Fruit fly (Drosophila melanogaster) whole organism, wandering third instar larva: Measurements from ENCODE around the gene CG1463.
A peak's percentile ranks its signal among the peaks of the same experiment; 100 is the strongest.

Experiments used
- Abd-B ChIP-seq: fragments of >200 bp; optimal IDR thresholded peaks from 2 replicates; lab custom pipeline; 2017; ENCODE audit warnings: missing biosample characterization, missing genetic modification characterization
- CG32264 ChIP-seq: fragments of 200-800 bp; sonication (Bioruptor generic); optimal IDR thresholded peaks from 2 replicates; lab custom pipeline; 2016; ENCODE audit warnings: missing biosample characterization, missing genetic modification characterization
- CG9705 ChIP-seq: fragments of 200-800 bp; sonication (Bioruptor generic); optimal IDR thresholded peaks from 2 replicates; lab custom pipeline; 2018; ENCODE audit warnings: missing biosample characterization, mild to moderate bottlenecking, missing genetic modification characterization
- CrebA ChIP-seq: fragments of 200-800 bp; sonication (Bioruptor generic); optimal IDR thresholded peaks from 2 replicates; lab custom pipeline; 2016; ENCODE audit warnings: missing biosample characterization, mild to moderate bottlenecking, missing genetic modification characterization, borderline replicate concordance
- Dfd ChIP-seq: fragments of >200 bp; optimal IDR thresholded peaks from 2 replicates; lab custom pipeline; 2017; ENCODE audit warnings: missing biosample characterization, missing genetic modification characterization
- Dif ChIP-seq: fragments of 200-275, 200-300 bp; sonication (Bioruptor generic); optimal IDR thresholded peaks from 2 replicates; lab custom pipeline; 2018; ENCODE audit warnings: missing biosample characterization, missing genetic modification characterization; ENCODE audit not compliant: partially characterized antibody
- GATAd ChIP-seq: sonication (Bioruptor generic); optimal IDR thresholded peaks from 2 replicates; lab custom pipeline; 2016; ENCODE audit warnings: missing biosample characterization, missing genetic modification characterization
- HLH106 ChIP-seq: fragments of 200-800 bp; optimal IDR thresholded peaks from 3 replicates; lab custom pipeline; 2019; ENCODE audit warnings: missing biosample characterization, mild to moderate bottlenecking, missing genetic modification characterization, moderate library complexity
- Hnf4 ChIP-seq: fragments of 200-800 bp; sonication (Bioruptor generic); optimal IDR thresholded peaks from 2 replicates; lab custom pipeline; 2016; ENCODE audit warnings: missing biosample characterization, mild to moderate bottlenecking, missing genetic modification characterization
- Hr78 ChIP-seq: fragments of >200 bp; optimal IDR thresholded peaks from 2 replicates; lab custom pipeline; 2017; ENCODE audit warnings: missing biosample characterization, missing genetic modification characterization
- Hr83 ChIP-seq: fragments of 200-300 bp; sonication (Bioruptor generic); optimal IDR thresholded peaks from 2 replicates; lab custom pipeline; 2016; ENCODE audit warnings: missing biosample characterization, mild to moderate bottlenecking, missing genetic modification characterization, moderate library complexity; ENCODE audit not compliant: poor library complexity, severe bottlenecking
- Jra ChIP-seq: sonication (Bioruptor generic); optimal IDR thresholded peaks from 2 replicates; lab custom pipeline; 2016; ENCODE audit warnings: missing biosample characterization, missing genetic modification characterization
- Mio ChIP-seq: sonication (Bioruptor generic); optimal IDR thresholded peaks from 2 replicates; lab custom pipeline; 2016; ENCODE audit warnings: missing biosample characterization, missing genetic modification characterization
- Myc ChIP-seq: fragments of >200 bp; optimal IDR thresholded peaks from 2 replicates; lab custom pipeline; 2017
- N ChIP-seq: fragments of >200 bp; optimal IDR thresholded peaks from 2 replicates; lab custom pipeline; 2018; ENCODE audit warnings: missing biosample characterization, missing external identifiers, missing genetic modification characterization
- OdsH ChIP-seq: fragments of 200-800 bp; sonication (Bioruptor generic); optimal IDR thresholded peaks from 2 replicates; lab custom pipeline; 2016; ENCODE audit warnings: missing biosample characterization, mild to moderate bottlenecking, missing genetic modification characterization
- Rel ChIP-seq, 2 experiments: fragments of 200-800 bp; sonication (Bioruptor generic) in 1 of 2; optimal IDR thresholded peaks; 2 replicates in 1 of 2; 3 replicates in 1 of 2; lab custom pipeline; 2016 to 2019; ENCODE audit warnings: mild to moderate bottlenecking in 2 of 2, missing biosample characterization in 2 of 2, missing genetic modification characterization in 2 of 2, moderate library complexity in 1 of 2
- Sp1 ChIP-seq: fragments of 200-800 bp; sonication (Bioruptor generic); optimal IDR thresholded peaks from 3 replicates; lab custom pipeline; 2019; ENCODE audit warnings: missing biosample characterization, mild to moderate bottlenecking, missing genetic modification characterization, moderate library complexity
- Vsx2 ChIP-seq: fragments of 200-300, 225-300 bp; sonication (Bioruptor generic); optimal IDR thresholded peaks from 2 replicates; lab custom pipeline; 2018; ENCODE audit warnings: missing biosample characterization, missing genetic modification characterization; ENCODE audit not compliant: partially characterized antibody
- br ChIP-seq: fragments of 200-800 bp; sonication (Bioruptor generic); optimal IDR thresholded peaks from 2 replicates; lab custom pipeline; 2016; ENCODE audit warnings: missing biosample characterization, missing genetic modification characterization
- brk ChIP-seq: fragments of 200-800 bp; sonication (Bioruptor generic); optimal IDR thresholded peaks from 2 replicates; lab custom pipeline; 2016; ENCODE audit warnings: missing biosample characterization, mild to moderate bottlenecking, missing genetic modification characterization
- dl ChIP-seq, 2 experiments: fragments of 175-275, 200-275 bp in 1 of 2; fragments of 200-275 bp in 1 of 2; sonication (Bioruptor generic); optimal IDR thresholded peaks; lab custom pipeline; 2018; ENCODE audit warnings: mild to moderate bottlenecking in 2 of 2, missing biosample characterization in 2 of 2, missing genetic modification characterization in 2 of 2, moderate library complexity in 2 of 2; ENCODE audit not compliant: partially characterized antibody in 2 of 2, insufficient read depth in 1 of 2
- dmrt93B ChIP-seq: fragments of 200-800 bp; sonication (Bioruptor generic); optimal IDR thresholded peaks from 2 replicates; lab custom pipeline; 2018; ENCODE audit warnings: missing biosample characterization, mild to moderate bottlenecking, missing genetic modification characterization
- dsf ChIP-seq: sonication (Bioruptor generic); optimal IDR thresholded peaks from 2 replicates; lab custom pipeline; 2016; ENCODE audit warnings: missing biosample characterization, missing genetic modification characterization, borderline replicate concordance
- ey ChIP-seq: fragments of 200-800 bp; sonication (Bioruptor generic); optimal IDR thresholded peaks from 2 replicates; lab custom pipeline; 2016; ENCODE audit warnings: missing biosample characterization, missing genetic modification characterization
- foxo ChIP-seq, 2 experiments: fragments of 200-800 bp; sonication (Bioruptor generic); optimal IDR thresholded peaks; 2 replicates in 1 of 2; 3 replicates in 1 of 2; lab custom pipeline; 2016 to 2017; ENCODE audit warnings: missing biosample characterization in 2 of 2, missing genetic modification characterization in 2 of 2
- fru ChIP-seq: fragments of 200-800 bp; sonication (Bioruptor generic); optimal IDR thresholded peaks from 3 replicates; lab custom pipeline; 2016; ENCODE audit warnings: missing biosample characterization, mild to moderate bottlenecking, missing genetic modification characterization
- h ChIP-seq: fragments of 200-800 bp; sonication (Bioruptor generic); optimal IDR thresholded peaks from 3 replicates; lab custom pipeline; 2016; ENCODE audit warnings: missing biosample characterization, mild to moderate bottlenecking, missing genetic modification characterization
- jim ChIP-seq: fragments of 175-275, 200-325 bp; sonication (Bioruptor generic); optimal IDR thresholded peaks from 2 replicates; lab custom pipeline; 2016; ENCODE audit warnings: missing biosample characterization, mild to moderate bottlenecking, missing genetic modification characterization
- lola ChIP-seq: fragments of >200 bp; optimal IDR thresholded peaks from 2 replicates; lab custom pipeline; 2017; ENCODE audit warnings: missing biosample characterization, missing genetic modification characterization
- pan ChIP-seq: fragments of >200 bp; optimal IDR thresholded peaks from 2 replicates; lab custom pipeline; 2017
- psq ChIP-seq: fragments of 200-800 bp; sonication (Bioruptor generic); optimal IDR thresholded peaks from 3 replicates; lab custom pipeline; 2017; ENCODE audit warnings: missing biosample characterization, mild to moderate bottlenecking, missing genetic modification characterization, moderate library complexity
- rgr ChIP-seq: fragments of 200-800 bp; sonication (Bioruptor generic); optimal IDR thresholded peaks from 3 replicates; lab custom pipeline; 2016; ENCODE audit warnings: missing biosample characterization, mild to moderate bottlenecking, missing genetic modification characterization
- sage ChIP-seq: fragments of 200-800 bp; sonication (Bioruptor generic); optimal IDR thresholded peaks from 2 replicates; lab custom pipeline; 2016; ENCODE audit warnings: missing biosample characterization, mild to moderate bottlenecking, missing genetic modification characterization
- sv ChIP-seq: fragments of 200-800 bp; sonication (Bioruptor generic); optimal IDR thresholded peaks from 3 replicates; lab custom pipeline; 2016; ENCODE audit warnings: missing biosample characterization, missing genetic modification characterization
- tai ChIP-seq: sonication (Bioruptor generic); optimal IDR thresholded peaks from 2 replicates; lab custom pipeline; 2016; ENCODE audit warnings: missing biosample characterization, missing genetic modification characterization
- usp ChIP-seq: fragments of >200 bp; optimal IDR thresholded peaks from 2 replicates; lab custom pipeline; 2017; ENCODE audit warnings: missing biosample characterization, missing genetic modification characterization
- woc ChIP-seq: sonication (Bioruptor generic); optimal IDR thresholded peaks from 2 replicates; lab custom pipeline; 2016; ENCODE audit warnings: missing biosample characterization, mild to moderate bottlenecking, missing genetic modification characterization

CG1463 gene

dm6 chrX:12631317-12632156, 20.1 kb upstream of the CG1463 start, which contains the start of gene Tomosyn:
Tomosyn (plus strand) TSS chrX:12631605.
- TF ChIP-seq fru (GFP tag; lab: Kevin White, UChicago) (peak; percentile 54), br (GFP tag; lab: Kevin White, UChicago) (peak; percentile 32), foxo (GFP tag; optimal IDR thresholded peaks at IDR 0.05; lab: Kevin White, UChicago) (peak in 1 of 2 experiments; percentile 42), ey (GFP tag; lab: Kevin White, UChicago) (peak; percentile 21), Sp1 (GFP tag; lab: Kevin White, UChicago) (peak; percentile 42), dl (GFP tag; optimal IDR thresholded peaks at IDR 0.05; lab: Kevin White, UChicago; ENCODE audit: insufficient read depth in 1 of 2, partially characterized antibody in 2 of 2) (no peak), h (peak; percentile 55), woc (GFP tag; lab: Kevin White, UChicago) (peak; percentile 24), CG9705 (GFP tag; lab: Kevin White, UChicago) (no peak), Dif (GFP tag; lab: Kevin White, UChicago) (no peak), sv (GFP tag; lab: Kevin White, UChicago) (peak; percentile 1), HLH106 (peak; percentile 32), CrebA (GFP tag; lab: Kevin White, UChicago) (no peak), pan (no peak), Hnf4 (peak; percentile 35), Rel (GFP tag; optimal IDR thresholded peaks at IDR 0.05; lab: Kevin White, UChicago) (no peak), Rel (tag; optimal IDR thresholded peaks at IDR 0.05; lab: Kevin White, UChicago) (peak; percentile 98)

- TF ChIP-seq CrebA (GFP tag; lab: Kevin White, UChicago) (no peak), sage (GFP tag; lab: Kevin White, UChicago) (peak; percentile 69), jim (no peak), br (GFP tag; lab: Kevin White, UChicago) (peak; percentile 43), HLH106 (peak; percentile 89), pan (no peak), h (peak; percentile 59), dl (GFP tag; optimal IDR thresholded peaks at IDR 0.05; lab: Kevin White, UChicago; ENCODE audit: insufficient read depth in 1 of 2, partially characterized antibody in 2 of 2) (no peak), Hr83 (GFP tag; lab: Kevin White, UChicago) (no peak), dmrt93B (GFP tag; lab: Kevin White, UChicago) (peak; percentile 53), brk (GFP tag; lab: Kevin White, UChicago) (no peak), psq (peak; percentile 70), sv (GFP tag; lab: Kevin White, UChicago) (peak; percentile 37), CG32264 (GFP tag; lab: Kevin White, UChicago) (no peak), Vsx2 (no peak), Hr78 (no peak), Dif (GFP tag; lab: Kevin White, UChicago) (no peak), OdsH (GFP tag; lab: Kevin White, UChicago) (peak; percentile 71), Dfd (GFP tag; lab: Kevin White, UChicago) (no peak), usp (GFP tag; lab: Kevin White, UChicago) (no peak), tai (no peak), Myc (lab: Kevin White, UChicago) (no peak), Rel (GFP tag; optimal IDR thresholded peaks at IDR 0.05; lab: Kevin White, UChicago) (no peak), Rel (tag; optimal IDR thresholded peaks at IDR 0.05; lab: Kevin White, UChicago) (peak; percentile 79), ey (GFP tag; lab: Kevin White, UChicago) (peak; percentile 19), Sp1 (GFP tag; lab: Kevin White, UChicago) (peak; percentile 88), woc (GFP tag; lab: Kevin White, UChicago) (peak; percentile 54), GATAd (GFP tag; lab: Kevin White, UChicago) (no peak), Abd-B (GFP tag; lab: Kevin White, UChicago) (no peak), foxo (GFP tag; optimal IDR thresholded peaks at IDR 0.05; lab: Kevin White, UChicago) (peak in 1 of 2 experiments; percentile 82), CG9705 (GFP tag; lab: Kevin White, UChicago) (peak; percentile 80), dsf (GFP tag; lab: Kevin White, UChicago) (no peak), rgr (GFP tag; lab: Kevin White, UChicago) (peak; percentile 75), lola (GFP tag; lab: Kevin White, UChicago) (no peak), Mio (GFP tag; lab: Kevin White, UChicago) (no peak), N (GFP tag; lab: Kevin White, UChicago) (no peak), Hnf4 (peak; percentile 39), Jra (GFP tag; lab: Kevin White, UChicago) (no peak), fru (GFP tag; lab: Kevin White, UChicago) (peak; percentile 65)
These were observed 18.1 kb upstream of the CG1463 start, which contains the start of the genes Aven and CG2540 for dm6 chrX:12629564-12629963. Aven (minus strand) TSS chrX:12629640. CG2540 (plus strand) TSS chrX:12629878.
